Fruit fly (Drosophila melanogaster) whole organism, wandering third instar larva: ENCODE data around the gene CG45095.

Source experiments
- Abd-B ChIP-seq: fragments of >200 bp; optimal IDR thresholded peaks from 2 replicates; lab custom pipeline; 2017; ENCODE audit warnings: missing biosample characterization, missing genetic modification characterization
- CG32264 ChIP-seq: fragments of 200-800 bp; sonication (Bioruptor generic); optimal IDR thresholded peaks from 2 replicates; lab custom pipeline; 2016; ENCODE audit warnings: missing biosample characterization, missing genetic modification characterization
- GATAd ChIP-seq: sonication (Bioruptor generic); optimal IDR thresholded peaks from 2 replicates; lab custom pipeline; 2016; ENCODE audit warnings: missing biosample characterization, missing genetic modification characterization
- Vsx2 ChIP-seq: fragments of 200-300, 225-300 bp; sonication (Bioruptor generic); optimal IDR thresholded peaks from 2 replicates; lab custom pipeline; 2018; ENCODE audit warnings: missing biosample characterization, missing genetic modification characterization; ENCODE audit not compliant: partially characterized antibody
- br ChIP-seq: fragments of 200-800 bp; sonication (Bioruptor generic); optimal IDR thresholded peaks from 2 replicates; lab custom pipeline; 2016; ENCODE audit warnings: missing biosample characterization, missing genetic modification characterization
- dl ChIP-seq, 2 experiments: fragments of 175-275, 200-275 bp in 1 of 2; fragments of 200-275 bp in 1 of 2; sonication (Bioruptor generic); optimal IDR thresholded peaks; lab custom pipeline; 2018; ENCODE audit warnings: mild to moderate bottlenecking in 2 of 2, missing biosample characterization in 2 of 2, missing genetic modification characterization in 2 of 2, moderate library complexity in 2 of 2; ENCODE audit not compliant: partially characterized antibody in 2 of 2, insufficient read depth in 1 of 2
- fru ChIP-seq: fragments of 200-800 bp; sonication (Bioruptor generic); optimal IDR thresholded peaks from 3 replicates; lab custom pipeline; 2016; ENCODE audit warnings: missing biosample characterization, mild to moderate bottlenecking, missing genetic modification characterization
- h ChIP-seq: fragments of 200-800 bp; sonication (Bioruptor generic); optimal IDR thresholded peaks from 3 replicates; lab custom pipeline; 2016; ENCODE audit warnings: missing biosample characterization, mild to moderate bottlenecking, missing genetic modification characterization
- psq ChIP-seq: fragments of 200-800 bp; sonication (Bioruptor generic); optimal IDR thresholded peaks from 3 replicates; lab custom pipeline; 2017; ENCODE audit warnings: missing biosample characterization, mild to moderate bottlenecking, missing genetic modification characterization, moderate library complexity

DNA sequence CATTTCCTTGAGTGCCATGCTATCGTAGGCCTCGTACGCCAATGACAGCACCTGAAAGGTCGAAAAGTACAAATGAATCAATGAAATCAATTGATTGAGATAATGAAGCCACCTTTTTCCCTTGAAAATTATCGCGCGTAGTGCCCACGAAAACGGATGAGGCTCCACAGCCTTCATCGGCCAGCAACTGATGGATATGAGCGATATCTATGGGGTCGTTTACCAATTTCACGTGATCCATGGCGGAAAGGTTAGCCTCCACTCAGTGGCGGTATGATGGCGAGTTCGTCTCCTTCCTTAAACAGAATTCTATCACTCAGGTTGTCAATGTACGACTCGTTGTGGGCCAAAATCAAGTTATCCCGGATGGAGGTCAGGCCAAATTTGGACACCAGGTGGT is 24.5 kb downstream of the CG45095 start:
- no peak for TF ChIP-seq h
- TF ChIP-seq CG32264 (GFP tag; lab: Kevin White, UChicago) = no peak
- TF ChIP-seq Abd-B (GFP tag; lab: Kevin White, UChicago) = no peak
- no peak for TF ChIP-seq dl (GFP tag; optimal IDR thresholded peaks at IDR 0.05; lab: Kevin White, UChicago; ENCODE audit: insufficient read depth in 1 of 2, partially characterized antibody in 2 of 2)
- no peak for TF ChIP-seq br (GFP tag; lab: Kevin White, UChicago)
- TF ChIP-seq fru (GFP tag; lab: Kevin White, UChicago) = no peak
- no peak for TF ChIP-seq Vsx2 (GFP tag; lab: Kevin White, UChicago)
- TF ChIP-seq psq (GFP tag; lab: Kevin White, UChicago) = no peak
- no peak for TF ChIP-seq GATAd (GFP tag; lab: Kevin White, UChicago)
